Fruit fly (Drosophila melanogaster) whole organism, adult: ENCODE results near the gene Obp73a.

Experiments
- CG11617 ChIP-seq: fragments of 200-800 bp; sonication (Bioruptor generic); optimal IDR thresholded peaks from 2 replicates; lab custom pipeline; 2017; ENCODE audit warnings: mild to moderate bottlenecking, missing biosample characterization, missing genetic modification reagents, missing genetic modification characterization
- CG12768 ChIP-seq: fragments of 200-800 bp; sonication (Bioruptor generic); optimal IDR thresholded peaks from 2 replicates; lab custom pipeline; 2017; ENCODE audit warnings: missing biosample characterization, missing genetic modification characterization, mild to moderate bottlenecking, moderate library complexity, missing genetic modification reagents
- CG14711 ChIP-seq: fragments of 200-800 bp; sonication (Bioruptor generic); optimal IDR thresholded peaks from 2 replicates; lab custom pipeline; 2018; ENCODE audit warnings: missing biosample characterization, mild to moderate bottlenecking, missing genetic modification characterization, moderate library complexity
- CG1620 ChIP-seq: fragments of 200-800 bp; sonication (Bioruptor generic); optimal IDR thresholded peaks from 2 replicates; lab custom pipeline; 2016; ENCODE audit warnings: missing biosample characterization, missing genetic modification characterization
- CG33017 ChIP-seq: fragments of 200-800 bp; sonication (Bioruptor generic); optimal IDR thresholded peaks from 2 replicates; lab custom pipeline; 2018; ENCODE audit warnings: missing biosample characterization, mild to moderate bottlenecking, missing genetic modification characterization, moderate library complexity
- CG5204 ChIP-seq: fragments of 200-800 bp; sonication (Bioruptor generic); optimal IDR thresholded peaks from 2 replicates; lab custom pipeline; 2016; ENCODE audit warnings: missing biosample characterization, missing genetic modification characterization
- CG7045 ChIP-seq: fragments of 200-800 bp; sonication (Bioruptor generic); optimal IDR thresholded peaks from 2 replicates; lab custom pipeline; 2017; ENCODE audit warnings: missing biosample characterization, mild to moderate bottlenecking, missing genetic modification characterization
- CG7101 ChIP-seq: fragments of 200-800 bp; sonication (Bioruptor generic); optimal IDR thresholded peaks from 2 replicates; lab custom pipeline; 2018; ENCODE audit warnings: missing biosample characterization, mild to moderate bottlenecking, missing genetic modification characterization, moderate library complexity
- Clk ChIP-seq: fragments of 200-800 bp; sonication (Bioruptor generic); optimal IDR thresholded peaks from 2 replicates; lab custom pipeline; 2017; ENCODE audit warnings: missing biosample characterization, missing genetic modification characterization
- Crg-1 ChIP-seq: fragments of 200-800 bp; sonication (Bioruptor generic); optimal IDR thresholded peaks from 2 replicates; lab custom pipeline; 2016; ENCODE audit warnings: missing biosample characterization, missing genetic modification characterization
- Hr96 ChIP-seq: fragments of 200-800 bp; sonication (Bioruptor generic); optimal IDR thresholded peaks from 2 replicates; lab custom pipeline; 2016; ENCODE audit warnings: missing biosample characterization, missing genetic modification characterization
- Mnt ChIP-seq: fragments of 200-800 bp; sonication (Bioruptor generic); optimal IDR thresholded peaks from 2 replicates; lab custom pipeline; 2016; ENCODE audit warnings: missing biosample characterization, mild to moderate bottlenecking, missing genetic modification characterization
- bab1 ChIP-seq: fragments of 200-800 bp; sonication (Bioruptor generic); optimal IDR thresholded peaks from 3 replicates; lab custom pipeline; 2019; ENCODE audit warnings: missing biosample characterization, mild to moderate bottlenecking, missing genetic modification characterization, moderate library complexity
- cic ChIP-seq: fragments of 200-800 bp; sonication (Bioruptor generic); optimal IDR thresholded peaks from 2 replicates; lab custom pipeline; 2017; ENCODE audit warnings: missing biosample characterization, mild to moderate bottlenecking, missing genetic modification characterization, moderate library complexity
- cnc ChIP-seq, 2 experiments: fragments of >200 bp; optimal IDR thresholded peaks; 2 replicates each; lab custom pipeline; 2017
- kay ChIP-seq: fragments of 200-800 bp; sonication (Bioruptor generic); peaks from one replicate; lab custom pipeline; 2016; ENCODE audit warnings: missing biosample characterization, missing genetic modification characterization, borderline replicate concordance
- ovo ChIP-seq: fragments of 200-800 bp; sonication (Bioruptor generic); optimal IDR thresholded peaks from 2 replicates; lab custom pipeline; 2016; ENCODE audit warnings: missing biosample characterization, missing genetic modification characterization
- pad ChIP-seq: fragments of 200-800 bp; sonication (Bioruptor generic); optimal IDR thresholded peaks from 3 replicates; lab custom pipeline; 2017; ENCODE audit warnings: missing biosample characterization, missing genetic modification characterization, mild to moderate bottlenecking, moderate library complexity, missing genetic modification reagents
- tj ChIP-seq: fragments of 200-800 bp; sonication (Bioruptor generic); optimal IDR thresholded peaks from 3 replicates; lab custom pipeline; 2017; ENCODE audit warnings: missing biosample characterization, mild to moderate bottlenecking, missing genetic modification characterization, moderate library complexity
- toe ChIP-seq: fragments of 200-800 bp; sonication (Bioruptor generic); optimal IDR thresholded peaks from 2 replicates; lab custom pipeline; 2016; ENCODE audit warnings: missing biosample characterization, missing genetic modification characterization

The Obp73a gene

DNA sequence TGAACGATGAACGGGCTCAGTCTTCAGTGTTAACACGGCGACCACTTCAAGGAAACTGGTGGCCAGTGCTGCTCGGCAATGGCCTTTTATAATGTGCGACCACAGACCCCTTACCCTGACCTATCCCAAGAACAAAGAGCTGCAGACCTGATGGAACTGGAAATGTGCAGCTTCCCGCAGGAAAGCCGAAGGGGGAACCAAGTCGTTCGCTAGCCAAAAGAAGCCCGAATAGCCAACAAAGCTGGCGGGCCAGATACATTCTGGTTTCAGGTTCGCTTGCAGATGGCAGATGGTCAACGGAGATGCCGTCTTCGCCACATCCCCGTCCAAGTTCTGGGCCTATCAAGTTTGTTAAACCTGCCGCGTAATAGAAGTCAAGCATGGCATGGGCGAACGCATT is 16.8 kb upstream of the Obp73a start, which contains the start of gene CG13023:
Gene CG13023 (minus strand): TSS at position 60 of the 400 bp plus-strand sequence.
- no peak for TF ChIP-seq Hr96 (GFP tag; lab: Kevin White, UChicago)
- no peak for TF ChIP-seq CG11617 (GFP tag; lab: Kevin White, UChicago)
- TF ChIP-seq CG7101 = no peak
- no peak for TF ChIP-seq Clk
- TF ChIP-seq Mnt (GFP tag; lab: Kevin White, UChicago) = no peak
- no peak for TF ChIP-seq CG14711 (tag; lab: Kevin White, UChicago)
- no peak for TF ChIP-seq CG12768 (GFP tag; lab: Kevin White, UChicago)
- no peak for TF ChIP-seq kay
- TF ChIP-seq ovo (GFP tag; lab: Kevin White, UChicago) = no peak
- TF ChIP-seq CG7045 = no peak
- no peak for TF ChIP-seq cnc (optimal IDR thresholded peaks at IDR 0.05; lab: Kevin White, UChicago)

DNA sequence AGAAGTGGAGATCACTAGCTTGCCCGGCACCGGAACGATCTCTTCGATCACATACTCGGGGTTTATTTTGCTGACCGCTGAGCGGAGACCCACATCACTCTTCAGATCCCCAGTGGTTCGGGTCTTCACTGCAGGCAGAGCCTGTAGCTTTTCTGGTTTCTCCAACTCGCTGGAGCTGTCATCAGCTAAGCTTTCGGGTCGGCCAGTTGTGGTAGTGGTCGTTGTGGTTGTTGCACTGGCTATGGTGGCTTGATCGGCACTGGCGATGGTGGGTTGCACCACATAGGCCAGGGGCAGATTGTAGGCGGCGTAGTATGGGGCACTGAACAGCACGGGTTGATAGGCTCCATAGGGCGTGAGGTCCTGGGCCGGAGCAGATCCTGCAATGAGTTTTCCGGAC is 13.6 kb upstream of the Obp73a start:
- TF ChIP-seq tj = no peak
- no peak for TF ChIP-seq CG12768 (GFP tag; lab: Kevin White, UChicago)
- TF ChIP-seq cnc (optimal IDR thresholded peaks at IDR 0.05; lab: Kevin White, UChicago) = no peak
- no peak for TF ChIP-seq CG14711 (tag; lab: Kevin White, UChicago)
- no peak for TF ChIP-seq Hr96 (GFP tag; lab: Kevin White, UChicago)
- TF ChIP-seq pad (GFP tag; lab: Kevin White, UChicago) = no peak
- TF ChIP-seq cic (GFP tag; lab: Kevin White, UChicago) = no peak

DNA sequence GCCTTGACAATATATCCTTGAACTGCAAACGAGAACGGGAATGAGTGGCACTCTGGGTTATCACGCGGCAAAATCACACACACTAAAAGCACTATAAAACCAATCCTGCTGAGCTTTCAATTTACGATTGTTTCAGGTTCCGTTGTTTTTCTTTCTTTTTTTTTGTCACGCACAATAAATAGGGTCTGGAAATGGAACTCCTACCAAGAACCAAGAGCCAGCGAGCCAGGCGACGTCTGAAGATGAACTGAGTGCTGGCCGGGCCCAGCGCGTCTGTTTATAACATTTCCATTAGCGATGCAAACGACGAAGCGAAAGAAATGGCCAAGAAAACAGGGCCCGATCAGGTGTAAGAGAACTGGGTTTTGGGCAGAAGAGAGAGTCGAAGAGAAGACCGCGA is 8.9 kb upstream of the Obp73a start, which contains the start of gene CG11905:
Gene CG11905 (minus strand): TSS at position 253 of the 400 bp plus-strand sequence.
- TF ChIP-seq ovo (GFP tag; lab: Kevin White, UChicago) = no peak
- no peak for TF ChIP-seq Hr96 (GFP tag; lab: Kevin White, UChicago)
- no peak for TF ChIP-seq tj
- no peak for TF ChIP-seq cic (GFP tag; lab: Kevin White, UChicago)
- TF ChIP-seq CG14711 (tag; lab: Kevin White, UChicago) = no peak
- TF ChIP-seq kay = no peak
- no peak for TF ChIP-seq CG1620 (GFP tag; lab: Kevin White, UChicago)
- TF ChIP-seq bab1 = no peak
- TF ChIP-seq toe (GFP tag; lab: Kevin White, UChicago) = no peak
- TF ChIP-seq CG7045 = no peak
- TF ChIP-seq cnc (optimal IDR thresholded peaks at IDR 0.05; lab: Kevin White, UChicago) = no peak
- TF ChIP-seq Clk = no peak
- no peak for TF ChIP-seq CG12768 (GFP tag; lab: Kevin White, UChicago)
- no peak for TF ChIP-seq CG5204 (GFP tag; lab: Kevin White, UChicago)
- TF ChIP-seq CG33017 (tag; lab: Kevin White, UChicago) = no peak
- TF ChIP-seq CG7101 = no peak
- TF ChIP-seq Crg-1 (GFP tag; lab: Kevin White, UChicago) = no peak
- TF ChIP-seq CG11617 (GFP tag; lab: Kevin White, UChicago) = no peak
- TF ChIP-seq pad (GFP tag; lab: Kevin White, UChicago) = no peak

DNA sequence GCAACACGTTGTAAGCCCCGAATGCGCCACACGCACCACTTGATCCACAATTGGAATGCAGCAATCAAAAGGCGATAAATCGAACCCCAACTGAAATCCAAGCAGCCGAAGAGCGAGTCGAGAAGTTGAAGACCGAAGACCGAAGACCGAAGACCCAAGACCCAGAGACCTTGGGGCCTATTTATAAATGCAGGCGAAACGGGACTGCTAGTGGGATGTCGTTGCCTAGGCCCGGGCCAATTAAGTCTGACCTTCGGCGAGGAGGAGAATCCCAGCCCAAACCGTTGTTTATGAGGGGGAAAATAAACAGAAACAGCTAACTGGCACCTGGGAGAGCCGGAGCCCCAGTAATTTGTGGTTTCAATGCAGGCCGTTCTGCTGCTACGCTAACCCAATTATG is 7.5 kb upstream of the Obp73a start:
- TF ChIP-seq pad (GFP tag; lab: Kevin White, UChicago) (no peak), CG12768 (GFP tag; lab: Kevin White, UChicago) (no peak), CG11617 (GFP tag; lab: Kevin White, UChicago) (no peak), CG7045 (no peak), CG7101 (no peak), Clk (no peak), CG14711 (tag; lab: Kevin White, UChicago) (no peak), bab1 (no peak), Hr96 (GFP tag; lab: Kevin White, UChicago) (no peak)

DNA sequence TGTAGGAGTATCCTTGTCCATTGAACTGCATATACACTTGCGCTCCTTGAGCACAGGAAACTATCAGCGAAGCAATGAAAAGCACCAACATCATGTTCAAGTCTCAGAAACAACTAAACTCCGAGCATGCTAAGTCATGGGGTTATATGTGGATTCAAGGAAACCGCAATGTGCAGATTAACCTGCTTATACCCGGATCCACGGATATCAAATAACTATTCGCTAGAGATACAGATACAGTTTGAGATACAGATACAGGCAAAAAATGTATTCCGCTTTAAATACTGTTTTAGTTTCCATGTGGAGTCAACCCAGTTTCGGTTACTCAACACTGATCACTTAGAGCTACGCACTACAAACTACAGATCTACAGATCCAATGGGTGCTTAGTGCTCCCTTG is 5.3 kb upstream of the Obp73a start, which contains the start of gene CG13022:
Gene CG13022 (minus strand): TSS at position 101 of the 400 bp plus-strand sequence.
- no peak for TF ChIP-seq CG7101
- TF ChIP-seq CG1620 (GFP tag; lab: Kevin White, UChicago) = no peak
- TF ChIP-seq ovo (GFP tag; lab: Kevin White, UChicago) = no peak
- no peak for TF ChIP-seq kay
- TF ChIP-seq CG14711 (tag; lab: Kevin White, UChicago) = no peak
- no peak for TF ChIP-seq CG12768 (GFP tag; lab: Kevin White, UChicago)
- TF ChIP-seq pad (GFP tag; lab: Kevin White, UChicago) = no peak
- TF ChIP-seq Clk = no peak
- no peak for TF ChIP-seq CG5204 (GFP tag; lab: Kevin White, UChicago)
- no peak for TF ChIP-seq tj
- no peak for TF ChIP-seq bab1
- no peak for TF ChIP-seq Hr96 (GFP tag; lab: Kevin White, UChicago)
- TF ChIP-seq Mnt (GFP tag; lab: Kevin White, UChicago) = no peak
- TF ChIP-seq CG7045 = no peak

DNA sequence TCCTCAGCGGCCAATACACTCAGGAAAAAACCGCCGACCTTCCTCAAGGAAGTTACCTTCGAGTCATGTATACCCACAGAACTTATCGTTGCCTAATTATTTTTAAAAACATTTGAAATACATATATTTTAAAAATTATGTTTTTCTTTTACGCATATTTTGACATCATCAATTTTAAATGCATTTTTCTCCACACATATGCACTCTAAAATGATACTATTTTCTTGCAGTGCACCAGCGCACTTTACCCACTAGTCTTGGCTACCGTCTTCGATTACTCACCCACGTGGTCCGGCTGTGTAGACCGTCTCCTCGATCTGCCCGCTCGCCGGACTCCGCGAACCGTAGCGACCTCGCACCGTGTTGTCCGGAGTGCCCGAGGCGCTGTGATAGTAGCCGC is 2.8 kb upstream of the Obp73a start:
- no peak for TF ChIP-seq cnc (optimal IDR thresholded peaks at IDR 0.05; lab: Kevin White, UChicago)
- no peak for TF ChIP-seq cic (GFP tag; lab: Kevin White, UChicago)
- no peak for TF ChIP-seq kay
- TF ChIP-seq ovo (GFP tag; lab: Kevin White, UChicago) = no peak
- TF ChIP-seq pad (GFP tag; lab: Kevin White, UChicago) = no peak
- no peak for TF ChIP-seq Clk
- TF ChIP-seq CG1620 (GFP tag; lab: Kevin White, UChicago) = no peak
- no peak for TF ChIP-seq CG7045
- no peak for TF ChIP-seq tj
- no peak for TF ChIP-seq CG5204 (GFP tag; lab: Kevin White, UChicago)
- TF ChIP-seq Mnt (GFP tag; lab: Kevin White, UChicago) = no peak
- no peak for TF ChIP-seq CG33017 (tag; lab: Kevin White, UChicago)
- TF ChIP-seq Crg-1 (GFP tag; lab: Kevin White, UChicago) = no peak
- no peak for TF ChIP-seq CG14711 (tag; lab: Kevin White, UChicago)
- TF ChIP-seq Hr96 (GFP tag; lab: Kevin White, UChicago) = no peak
- no peak for TF ChIP-seq toe (GFP tag; lab: Kevin White, UChicago)
- no peak for TF ChIP-seq CG12768 (GFP tag; lab: Kevin White, UChicago)
- TF ChIP-seq CG7101 = no peak
- TF ChIP-seq CG11617 (GFP tag; lab: Kevin White, UChicago) = no peak
